Worm (Caenorhabditis elegans) whole organism, young adult: ENCODE measurements around the gene str-238.

Experiments
- B0261.1 ChIP-seq: sonication (generic microtip); optimal IDR thresholded peaks from 2 replicates; lab custom pipeline; 2016; ENCODE audit warnings: mild to moderate bottlenecking, missing genetic modification characterization, moderate library complexity, missing compliant biosample characterization
- C06A6.2 ChIP-seq: fragments of 200-800 bp; sonication (Bioruptor generic); conservative IDR thresholded peaks from 2 replicates; pipeline ENCODE4 v1.3.6; 2022; ENCODE audit warnings: missing genetic modification characterization, missing compliant biosample characterization
- C17E4.6 ChIP-seq: fragments of 200-800 bp; sonication (Bioruptor generic); IDR thresholded peaks from 2 replicates; pipeline ENCODE4 v1.3.6; 2022; ENCODE audit warnings: missing genetic modification reagents, missing genetic modification characterization, missing compliant biosample characterization
- F10E7.11 ChIP-seq: sonication (generic microtip); optimal IDR thresholded peaks from 2 replicates; lab custom pipeline; 2017; ENCODE audit warnings: mild to moderate bottlenecking, missing genetic modification characterization, moderate library complexity, missing compliant biosample characterization
- F23B12.7 ChIP-seq: sonication (generic microtip); optimal IDR thresholded peaks from 2 replicates; lab custom pipeline; 2017; ENCODE audit warnings: missing genetic modification characterization, mild to moderate bottlenecking, missing compliant biosample characterization, antibody characterized with exemption, moderate library complexity; ENCODE audit not compliant: insufficient read depth
- F37B4.10 ChIP-seq: fragments of 200-800 bp; sonication (Bioruptor generic); IDR thresholded peaks from 2 replicates; pipeline ENCODE4 v1.3.6; 2022; ENCODE audit warnings: missing genetic modification characterization, missing compliant biosample characterization
- F57A8.1 ChIP-seq: fragments of 200-800 bp; sonication (Bioruptor generic); optimal IDR thresholded peaks from 2 replicates; lab custom pipeline; 2018; ENCODE audit warnings: mild to moderate bottlenecking, missing genetic modification characterization, moderate library complexity, missing compliant biosample characterization
- T07F8.4 ChIP-seq: sonication (generic microtip); optimal IDR thresholded peaks from 2 replicates; lab custom pipeline; 2016; ENCODE audit warnings: mild to moderate bottlenecking, missing genetic modification characterization, moderate library complexity, missing compliant biosample characterization
- Y56A3A.18 ChIP-seq: fragments of 200-800 bp; sonication (Bioruptor generic); IDR thresholded peaks from 2 replicates; pipeline ENCODE4 v1.3.6; 2022; ENCODE audit warnings: missing genetic modification reagents, missing genetic modification characterization, missing compliant biosample characterization
- ama-1 ChIP-seq, 3 experiments: fragments of 150-350 bp in 1 of 3; sonication (generic microtip) in 2 of 3; optimal IDR thresholded peaks; 2 replicates each; lab custom pipeline; 2014 to 2018; ENCODE audit warnings: missing biosample characterization in 2 of 3, missing genetic modification characterization in 2 of 3, missing genetic modification reagents in 2 of 3
- aptf-3 ChIP-seq: fragments of 200-800 bp; sonication (Bioruptor generic); IDR thresholded peaks from 2 replicates; pipeline ENCODE4 v1.3.6; 2022; ENCODE audit warnings: missing genetic modification characterization, missing compliant biosample characterization
- attf-6 ChIP-seq: fragments of 200-800 bp; sonication (Bioruptor generic); IDR thresholded peaks from 2 replicates; pipeline ENCODE4 v1.3.6; 2022; ENCODE audit warnings: missing genetic modification reagents, missing genetic modification characterization, missing compliant biosample characterization
- bed-1 ChIP-seq: fragments of 200-800 bp; sonication (Bioruptor generic); IDR thresholded peaks from 2 replicates; pipeline ENCODE4 v1.3.6; 2022; ENCODE audit warnings: missing genetic modification reagents, missing genetic modification characterization, missing compliant biosample characterization
- cebp-2 ChIP-seq: fragments of 200-800 bp; sonication (Bioruptor generic); IDR thresholded peaks from 2 replicates; pipeline ENCODE4 v1.3.6; 2022; ENCODE audit warnings: missing genetic modification characterization, missing compliant biosample characterization
- ceh-27 ChIP-seq: fragments of 200-800 bp; sonication (Bioruptor generic); optimal IDR thresholded peaks from 2 replicates; lab custom pipeline; 2018; ENCODE audit warnings: mild to moderate bottlenecking, missing genetic modification characterization, moderate library complexity, missing compliant biosample characterization
- ceh-91 ChIP-seq: fragments of 200-800 bp; sonication (Bioruptor generic); IDR thresholded peaks from 2 replicates; pipeline ENCODE4 v1.3.6; 2022; ENCODE audit warnings: missing genetic modification reagents, missing genetic modification characterization, missing compliant biosample characterization
- chd-7 ChIP-seq: sonication (generic microtip); optimal IDR thresholded peaks from 2 replicates; lab custom pipeline; 2016; ENCODE audit warnings: mild to moderate bottlenecking, missing genetic modification characterization, moderate library complexity, missing compliant biosample characterization
- dox-1 ChIP-seq: fragments of 200-800 bp; sonication (Bioruptor generic); IDR thresholded peaks from 2 replicates; pipeline ENCODE4 v1.3.6; 2022; ENCODE audit warnings: missing genetic modification reagents, missing genetic modification characterization, missing compliant biosample characterization
- dpff-1 ChIP-seq: sonication (generic microtip); optimal IDR thresholded peaks from 2 replicates; lab custom pipeline; 2017; ENCODE audit warnings: mild to moderate bottlenecking, missing genetic modification characterization, missing compliant biosample characterization
- dpl-1 ChIP-seq: fragments of 150-350 bp; optimal IDR thresholded peaks from 2 replicates; lab custom pipeline; 2014; ENCODE audit warnings: missing biosample characterization, missing genetic modification reagents, missing genetic modification characterization
- efl-1 ChIP-seq: fragments of 150-350 bp; optimal IDR thresholded peaks from 2 replicates; lab custom pipeline; 2014; ENCODE audit warnings: missing biosample characterization, missing genetic modification reagents, missing genetic modification characterization
- egrh-3 ChIP-seq: fragments of 200-800 bp; sonication (Bioruptor generic); IDR thresholded peaks from 2 replicates; pipeline ENCODE4 v1.3.6; 2022; ENCODE audit warnings: missing genetic modification reagents, missing genetic modification characterization, missing compliant biosample characterization
- ekl-4 ChIP-seq: fragments of 200-800 bp; sonication (Bioruptor generic); IDR thresholded peaks from 2 replicates; pipeline ENCODE4 v1.3.6; 2022; ENCODE audit warnings: missing genetic modification reagents, missing genetic modification characterization, missing compliant biosample characterization
- ets-4 ChIP-seq: fragments of 200-800 bp; sonication (Bioruptor generic); optimal IDR thresholded peaks from 2 replicates; lab custom pipeline; 2018; ENCODE audit warnings: mild to moderate bottlenecking, missing genetic modification characterization, missing compliant biosample characterization
- gei-17 ChIP-seq: fragments of 200-800 bp; sonication (Bioruptor generic); optimal IDR thresholded peaks from 2 replicates; lab custom pipeline; 2018; ENCODE audit warnings: mild to moderate bottlenecking, missing genetic modification characterization, missing compliant biosample characterization
- hsf-1 ChIP-seq: fragments of 200-800 bp; sonication (Bioruptor generic); IDR thresholded peaks from 2 replicates; pipeline ENCODE4 v1.3.6; 2022; ENCODE audit warnings: missing genetic modification reagents, missing genetic modification characterization, missing compliant biosample characterization
- lag-1 ChIP-seq: fragments of 200-800 bp; sonication (Bioruptor generic); IDR thresholded peaks from 2 replicates; pipeline ENCODE4 v1.3.6; 2022; ENCODE audit warnings: missing genetic modification reagents, missing genetic modification characterization, missing compliant biosample characterization
- let-526 ChIP-seq: fragments of 200-800 bp; sonication (Bioruptor generic); IDR thresholded peaks from 2 replicates; pipeline ENCODE4 v1.3.6; 2022; ENCODE audit warnings: missing genetic modification reagents, missing genetic modification characterization, missing compliant biosample characterization
- lir-1 ChIP-seq: fragments of 200-800 bp; sonication (Bioruptor generic); conservative IDR thresholded peaks from 2 replicates; pipeline ENCODE4 v1.3.6; 2022; ENCODE audit warnings: missing genetic modification reagents, missing genetic modification characterization, missing compliant biosample characterization
- mcd-1 ChIP-seq: fragments of 200-800 bp; sonication (Bioruptor generic); IDR thresholded peaks from 2 replicates; pipeline ENCODE4 v1.3.6; 2022; ENCODE audit warnings: missing genetic modification reagents, missing genetic modification characterization, missing compliant biosample characterization
- nfya-2 ChIP-seq: fragments of 200-800 bp; sonication (Bioruptor generic); IDR thresholded peaks from 2 replicates; pipeline ENCODE4 v1.3.6; 2022; ENCODE audit warnings: missing genetic modification reagents, missing genetic modification characterization, missing compliant biosample characterization
- nfyb-1 ChIP-seq: fragments of 200-800 bp; sonication (Bioruptor generic); IDR thresholded peaks from 2 replicates; pipeline ENCODE4 v1.3.6; 2022; ENCODE audit warnings: missing genetic modification reagents, missing genetic modification characterization, missing compliant biosample characterization
- nhr-80 ChIP-seq: sonication (generic microtip); optimal IDR thresholded peaks from 2 replicates; lab custom pipeline; 2016; ENCODE audit warnings: missing genetic modification characterization, missing compliant biosample characterization
- nhr-90 ChIP-seq: sonication (generic microtip); optimal IDR thresholded peaks from 2 replicates; lab custom pipeline; 2016; ENCODE audit warnings: missing genotype, mild to moderate bottlenecking, missing genetic modification characterization, missing compliant biosample characterization
- pbrm-1 ChIP-seq: fragments of 200-800 bp; sonication (Bioruptor generic); IDR thresholded peaks from 2 replicates; pipeline ENCODE4 v1.3.6; 2022; ENCODE audit warnings: missing genetic modification reagents, missing genetic modification characterization, missing compliant biosample characterization
- rcor-1 ChIP-seq: fragments of 200-800 bp; sonication (Bioruptor generic); IDR thresholded peaks from 2 replicates; pipeline ENCODE4 v1.3.6; 2022; ENCODE audit warnings: missing genetic modification reagents, missing genetic modification characterization, missing compliant biosample characterization
- repo-1 ChIP-seq: sonication (generic microtip); optimal IDR thresholded peaks from 2 replicates; lab custom pipeline; 2017; ENCODE audit warnings: mild to moderate bottlenecking, missing genetic modification characterization, missing compliant biosample characterization
- sdz-38 ChIP-seq: sonication (generic microtip); optimal IDR thresholded peaks from 2 replicates; lab custom pipeline; 2016; ENCODE audit warnings: missing genotype, missing genetic modification characterization, missing compliant biosample characterization
- snpc-3.4 ChIP-seq: sonication (generic microtip); optimal IDR thresholded peaks from 2 replicates; lab custom pipeline; 2017; ENCODE audit warnings: missing genetic modification characterization, mild to moderate bottlenecking, missing compliant biosample characterization, antibody characterized with exemption, moderate library complexity, missing genotype, missing genetic modification reagents
- sptf-2 ChIP-seq: fragments of 200-800 bp; sonication (Bioruptor generic); optimal IDR thresholded peaks from 2 replicates; lab custom pipeline; 2018; ENCODE audit warnings: mild to moderate bottlenecking, missing genetic modification characterization, missing compliant biosample characterization
- unc-130 ChIP-seq: sonication (generic microtip); optimal IDR thresholded peaks from 2 replicates; lab custom pipeline; 2016; ENCODE audit warnings: missing genetic modification reagents, missing genetic modification characterization, missing compliant biosample characterization
- unc-62 ChIP-seq: fragments of 150-350 bp; optimal IDR thresholded peaks from 2 replicates; lab custom pipeline; 2014; ENCODE audit warnings: missing biosample characterization, missing genetic modification reagents, missing genetic modification characterization
- ztf-18 ChIP-seq: sonication (generic microtip); optimal IDR thresholded peaks from 2 replicates; lab custom pipeline; 2016; ENCODE audit warnings: missing genotype, mild to moderate bottlenecking, missing genetic modification characterization, missing compliant biosample characterization
- ztf-22 ChIP-seq: fragments of 200-800 bp; sonication (Bioruptor generic); optimal IDR thresholded peaks from 2 replicates; lab custom pipeline; 2018; ENCODE audit warnings: mild to moderate bottlenecking, missing genetic modification characterization, moderate library complexity, missing compliant biosample characterization
- ztf-25 ChIP-seq: fragments of 200-800 bp; sonication (Bioruptor generic); IDR thresholded peaks from 2 replicates; pipeline ENCODE4 v1.3.6; 2022; ENCODE audit warnings: missing genetic modification reagents, missing genetic modification characterization, missing compliant biosample characterization
- ztf-26 ChIP-seq: sonication (generic microtip); optimal IDR thresholded peaks from 2 replicates; lab custom pipeline; 2017; ENCODE audit warnings: missing genetic modification characterization, missing compliant biosample characterization
- ztf-3 ChIP-seq: fragments of 200-800 bp; sonication (Bioruptor generic); optimal IDR thresholded peaks from 2 replicates; lab custom pipeline; 2018; ENCODE audit warnings: mild to moderate bottlenecking, missing genetic modification characterization, missing compliant biosample characterization
- ztf-6 ChIP-seq: fragments of 200-800 bp; sonication (Bioruptor generic); IDR thresholded peaks from 2 replicates; pipeline ENCODE4 v1.3.6; 2022; ENCODE audit warnings: missing genetic modification reagents, missing genetic modification characterization, missing compliant biosample characterization

The str-238 gene

DNA sequence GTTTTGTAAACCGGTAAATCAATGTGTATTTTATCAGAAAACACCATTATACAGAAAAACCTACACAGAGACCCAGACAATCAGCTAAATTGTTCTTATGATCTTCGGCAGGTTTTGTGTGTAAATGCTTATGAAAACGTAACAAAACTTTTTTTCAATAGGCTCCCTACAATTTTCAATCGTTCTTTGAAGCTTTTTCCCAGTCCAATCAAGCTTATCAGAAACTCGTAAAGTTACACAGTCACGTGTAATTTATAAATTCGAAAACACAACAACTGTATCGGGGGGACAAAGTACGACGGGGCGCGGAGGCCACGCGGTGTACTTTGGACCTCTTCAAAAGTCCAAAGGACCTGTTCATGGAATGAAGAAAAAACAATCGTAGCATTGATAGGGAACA, 34.6 kb upstream of the str-238 start (continued):
- TF ChIP-seq let-526 (GFP tag; lab: Robert Waterston, UW) (peak; percentile 27), rcor-1 (GFP tag; lab: Robert Waterston, UW) (no peak), ztf-18 (tag; lab: Kevin White, UChicago) (no peak)

DNA sequence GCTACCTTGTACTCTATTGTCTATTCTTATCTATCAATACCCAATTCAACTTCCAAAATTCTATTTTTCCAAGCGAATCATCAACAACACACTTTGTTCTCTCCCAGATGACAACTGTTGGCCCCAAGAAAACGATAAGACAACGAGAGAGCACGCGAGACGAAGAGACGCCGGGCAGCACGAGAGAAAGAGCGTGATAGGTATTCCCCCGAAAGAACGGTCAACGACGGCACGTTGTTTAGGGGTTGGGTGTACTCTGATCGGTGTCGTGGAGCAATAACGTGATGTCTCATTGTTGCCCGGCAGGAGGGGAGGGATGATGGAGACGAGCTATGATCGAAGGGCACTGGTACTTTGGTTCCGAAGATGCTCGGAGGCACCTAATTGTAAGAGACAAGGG, 33.5 kb upstream of the str-238 start:
- TF ChIP-seq dpff-1 (no peak), nfyb-1 (peak; percentile 89), rcor-1 (GFP tag; lab: Robert Waterston, UW) (peak; percentile 47; the same call in 1 of the 2 replicates), T07F8.4 (tag; lab: Kevin White, UChicago) (no peak), mcd-1 (GFP tag; lab: Robert Waterston, UW) (peak; percentile 73), C17E4.6 (GFP tag; lab: Robert Waterston, UW) (no peak), ama-1 (optimal IDR thresholded peaks at IDR 0.05; lab: Kevin White, UChicago) (peak; percentile 1), ama-1 (GFP tag; optimal IDR thresholded peaks at IDR 0.05; lab: Kevin White, UChicago) (no peak), ztf-6 (no peak), C06A6.2 (GFP tag; lab: Robert Waterston, UW) (peak; percentile 84), gei-17 (peak; percentile 55), dpl-1 (GFP tag; lab: Kevin White, UChicago) (no peak), F37B4.10 (GFP tag; lab: Robert Waterston, UW) (no peak), ztf-26 (tag; lab: Kevin White, UChicago) (peak; percentile 83), hsf-1 (GFP tag; lab: Robert Waterston, UW) (no peak), nfya-2 (GFP tag; lab: Robert Waterston, UW) (no peak), chd-7 (peak; percentile 93), nhr-90 (tag; lab: Kevin White, UChicago) (peak; percentile 79), cebp-2 (GFP tag; lab: Robert Waterston, UW) (0 out of 2 replicates have a peak, but pooled peaks have one; percentile 61), ets-4 (GFP tag; lab: Kevin White, UChicago) (peak; percentile 84), ekl-4 (peak; percentile 78), lag-1 (no peak), unc-130 (no peak), B0261.1 (tag; lab: Kevin White, UChicago) (no peak), F23B12.7 (tag; lab: Kevin White, UChicago) (no peak), ztf-3 (GFP tag; lab: Kevin White, UChicago) (no peak), repo-1 (tag; lab: Kevin White, UChicago) (peak; percentile 78), unc-62 (GFP tag; lab: Kevin White, UChicago) (peak; percentile 83), efl-1 (no peak), sdz-38 (tag; lab: Kevin White, UChicago) (no peak), F57A8.1 (no peak), Y56A3A.18 (GFP tag; lab: Robert Waterston, UW) (peak; percentile 46; the same call in 1 of the 2 replicates), dox-1 (GFP tag; lab: Robert Waterston, UW) (peak; percentile 60; the same call in 1 of the 2 replicates), egrh-3 (GFP tag; lab: Robert Waterston, UW) (peak; percentile 67), attf-6 (GFP tag; lab: Robert Waterston, UW) (no peak), ceh-91 (GFP tag; lab: Robert Waterston, UW) (no peak), F10E7.11 (tag; lab: Kevin White, UChicago) (no peak), ceh-27 (GFP tag; lab: Kevin White, UChicago) (peak; percentile 41), bed-1 (GFP tag; lab: Robert Waterston, UW) (no peak), pbrm-1 (peak; percentile 77), snpc-3.4 (no peak), sptf-2 (GFP tag; lab: Kevin White, UChicago) (no peak), aptf-3 (GFP tag; lab: Robert Waterston, UW) (no peak), ztf-22 (GFP tag; lab: Kevin White, UChicago) (peak; percentile 93), lir-1 (peak; percentile 73), ztf-25 (GFP tag; lab: Robert Waterston, UW) (no peak), nhr-80 (tag; lab: Kevin White, UChicago) (peak; percentile 97)
